Fruit fly (Drosophila melanogaster) whole organism, wandering third instar larva: ENCODE results near the gene fz3.

Experiments used
- Abd-B ChIP-seq: fragments of >200 bp; optimal IDR thresholded peaks from 2 replicates; lab custom pipeline; 2017; ENCODE audit warnings: missing biosample characterization, missing genetic modification characterization
- Dfd ChIP-seq: fragments of >200 bp; optimal IDR thresholded peaks from 2 replicates; lab custom pipeline; 2017; ENCODE audit warnings: missing biosample characterization, missing genetic modification characterization
- Dif ChIP-seq: fragments of 200-275, 200-300 bp; sonication (Bioruptor generic); optimal IDR thresholded peaks from 2 replicates; lab custom pipeline; 2018; ENCODE audit warnings: missing biosample characterization, missing genetic modification characterization; ENCODE audit not compliant: partially characterized antibody
- Myc ChIP-seq: fragments of >200 bp; optimal IDR thresholded peaks from 2 replicates; lab custom pipeline; 2017
- Sp1 ChIP-seq: fragments of 200-800 bp; sonication (Bioruptor generic); optimal IDR thresholded peaks from 3 replicates; lab custom pipeline; 2019; ENCODE audit warnings: missing biosample characterization, mild to moderate bottlenecking, missing genetic modification characterization, moderate library complexity
- h ChIP-seq: fragments of 200-800 bp; sonication (Bioruptor generic); optimal IDR thresholded peaks from 3 replicates; lab custom pipeline; 2016; ENCODE audit warnings: missing biosample characterization, mild to moderate bottlenecking, missing genetic modification characterization
- usp ChIP-seq: fragments of >200 bp; optimal IDR thresholded peaks from 2 replicates; lab custom pipeline; 2017; ENCODE audit warnings: missing biosample characterization, missing genetic modification characterization

dm6 chrX:774160-774700 is 4.5 kb downstream of the fz3 start:
- TF ChIP-seq h (GFP tag; lab: Kevin White, UChicago) (no peak), Sp1 (no peak), Dfd (GFP tag; lab: Kevin White, UChicago) (no peak), Myc (lab: Kevin White, UChicago) (no peak), Abd-B (GFP tag; lab: Kevin White, UChicago) (no peak), Dif (GFP tag; lab: Kevin White, UChicago) (no peak), usp (no peak)
